Worm (Caenorhabditis elegans) whole organism, young adult: Measurements from ENCODE around the gene glt-4.

Source experiments
- C17E4.6 ChIP-seq: fragments of 200-800 bp; sonication (Bioruptor generic); IDR thresholded peaks from 2 replicates; pipeline ENCODE4 v1.3.6; 2022; ENCODE audit warnings: missing genetic modification reagents, missing genetic modification characterization, missing compliant biosample characterization
- D2030.7 ChIP-seq: fragments of 200-800 bp; sonication (Bioruptor generic); IDR thresholded peaks from 2 replicates; pipeline ENCODE4 v1.3.6; 2022; ENCODE audit warnings: missing genetic modification reagents, missing genetic modification characterization, missing compliant biosample characterization
- F57C9.4 ChIP-seq: sonication (generic microtip); optimal IDR thresholded peaks from 2 replicates; lab custom pipeline; 2017; ENCODE audit warnings: mild to moderate bottlenecking, missing genetic modification characterization, missing compliant biosample characterization
- K12H6.12 ChIP-seq: fragments of 200-800 bp; sonication (Bioruptor generic); optimal IDR thresholded peaks from 2 replicates; lab custom pipeline; 2018; ENCODE audit warnings: mild to moderate bottlenecking, missing genetic modification characterization, missing compliant biosample characterization
- T26A5.8 ChIP-seq: sonication (generic microtip); optimal IDR thresholded peaks from 2 replicates; lab custom pipeline; 2016; ENCODE audit warnings: missing genetic modification characterization, missing compliant biosample characterization
- Y53F4B.3 ChIP-seq: fragments of 200-800 bp; sonication (Bioruptor generic); IDR thresholded peaks from 2 replicates; pipeline ENCODE4 v1.3.6; 2022; ENCODE audit warnings: missing genetic modification reagents, missing genetic modification characterization, missing compliant biosample characterization
- attf-5 ChIP-seq: fragments of 200-800 bp; sonication (Bioruptor generic); optimal IDR thresholded peaks from 2 replicates; lab custom pipeline; 2018; ENCODE audit warnings: mild to moderate bottlenecking, missing genetic modification characterization, missing compliant biosample characterization
- attf-6 ChIP-seq: fragments of 200-800 bp; sonication (Bioruptor generic); IDR thresholded peaks from 2 replicates; pipeline ENCODE4 v1.3.6; 2022; ENCODE audit warnings: missing genetic modification reagents, missing genetic modification characterization, missing compliant biosample characterization
- bed-1 ChIP-seq: fragments of 200-800 bp; sonication (Bioruptor generic); IDR thresholded peaks from 2 replicates; pipeline ENCODE4 v1.3.6; 2022; ENCODE audit warnings: missing genetic modification reagents, missing genetic modification characterization, missing compliant biosample characterization
- ccch-3 ChIP-seq: fragments of 200-800 bp; sonication (Bioruptor generic); optimal IDR thresholded peaks from 2 replicates; lab custom pipeline; 2018; ENCODE audit warnings: mild to moderate bottlenecking, missing genetic modification characterization, missing compliant biosample characterization
- cebp-2 ChIP-seq: fragments of 200-800 bp; sonication (Bioruptor generic); IDR thresholded peaks from 2 replicates; pipeline ENCODE4 v1.3.6; 2022; ENCODE audit warnings: missing genetic modification characterization, missing compliant biosample characterization
- ceh-27 ChIP-seq: fragments of 200-800 bp; sonication (Bioruptor generic); optimal IDR thresholded peaks from 2 replicates; lab custom pipeline; 2018; ENCODE audit warnings: mild to moderate bottlenecking, missing genetic modification characterization, moderate library complexity, missing compliant biosample characterization
- ceh-40 ChIP-seq: fragments of 200-800 bp; sonication (Bioruptor generic); IDR thresholded peaks from 2 replicates; pipeline ENCODE4 v1.3.6; 2022; ENCODE audit warnings: missing genetic modification characterization, missing compliant biosample characterization
- ceh-79 ChIP-seq: sonication (generic microtip); optimal IDR thresholded peaks from 2 replicates; lab custom pipeline; 2017; ENCODE audit warnings: mild to moderate bottlenecking, missing genetic modification characterization, missing compliant biosample characterization
- die-1 ChIP-seq: sonication (generic microtip); optimal IDR thresholded peaks from 2 replicates; lab custom pipeline; 2016; ENCODE audit warnings: missing genotype, mild to moderate bottlenecking, missing genetic modification characterization, missing compliant biosample characterization
- dpl-1 ChIP-seq: fragments of 150-350 bp; optimal IDR thresholded peaks from 2 replicates; lab custom pipeline; 2014; ENCODE audit warnings: missing biosample characterization, missing genetic modification reagents, missing genetic modification characterization
- ets-4 ChIP-seq: fragments of 200-800 bp; sonication (Bioruptor generic); optimal IDR thresholded peaks from 2 replicates; lab custom pipeline; 2018; ENCODE audit warnings: mild to moderate bottlenecking, missing genetic modification characterization, missing compliant biosample characterization
- gei-17 ChIP-seq: fragments of 200-800 bp; sonication (Bioruptor generic); optimal IDR thresholded peaks from 2 replicates; lab custom pipeline; 2018; ENCODE audit warnings: mild to moderate bottlenecking, missing genetic modification characterization, missing compliant biosample characterization
- him-1 ChIP-seq: sonication (generic microtip); optimal IDR thresholded peaks from 2 replicates; lab custom pipeline; 2016; ENCODE audit warnings: missing genotype, missing genetic modification reagents, missing genetic modification characterization, missing compliant biosample characterization
- hlh-12 ChIP-seq: sonication (generic microtip); optimal IDR thresholded peaks from 2 replicates; lab custom pipeline; 2016; ENCODE audit warnings: missing genetic modification characterization, missing compliant biosample characterization
- hlh-26 ChIP-seq: fragments of 200-800 bp; sonication (Bioruptor generic); conservative IDR thresholded peaks from 2 replicates; pipeline ENCODE4 v1.3.6; 2022; ENCODE audit warnings: missing genetic modification reagents, missing genetic modification characterization, missing compliant biosample characterization
- hmg-20 ChIP-seq: fragments of 200-800 bp; sonication (Bioruptor generic); IDR thresholded peaks from 2 replicates; pipeline ENCODE4 v1.3.6; 2022; ENCODE audit warnings: missing genetic modification reagents, missing genetic modification characterization, missing compliant biosample characterization
- hsf-1 ChIP-seq: fragments of 200-800 bp; sonication (Bioruptor generic); IDR thresholded peaks from 2 replicates; pipeline ENCODE4 v1.3.6; 2022; ENCODE audit warnings: missing genetic modification reagents, missing genetic modification characterization, missing compliant biosample characterization
- let-526 ChIP-seq: fragments of 200-800 bp; sonication (Bioruptor generic); IDR thresholded peaks from 2 replicates; pipeline ENCODE4 v1.3.6; 2022; ENCODE audit warnings: missing genetic modification reagents, missing genetic modification characterization, missing compliant biosample characterization
- mes-4 ChIP-seq: sonication (generic microtip); optimal IDR thresholded peaks from 2 replicates; lab custom pipeline; 2016; ENCODE audit warnings: missing genotype, missing genetic modification characterization, missing compliant biosample characterization
- mxl-1 ChIP-seq: sonication (generic microtip); optimal IDR thresholded peaks from 2 replicates; lab custom pipeline; 2016; ENCODE audit warnings: missing genetic modification characterization, missing compliant biosample characterization
- nfya-1 ChIP-seq: sonication (generic microtip); optimal IDR thresholded peaks from 2 replicates; lab custom pipeline; 2017; ENCODE audit warnings: antibody characterized with exemption, missing compliant biosample characterization, missing genetic modification characterization, borderline replicate concordance; ENCODE audit not compliant: insufficient read depth
- nfyb-1 ChIP-seq: fragments of 200-800 bp; sonication (Bioruptor generic); IDR thresholded peaks from 2 replicates; pipeline ENCODE4 v1.3.6; 2022; ENCODE audit warnings: missing genetic modification reagents, missing genetic modification characterization, missing compliant biosample characterization
- nhr-120 ChIP-seq: fragments of 200-800 bp; sonication (Bioruptor generic); IDR thresholded peaks from 2 replicates; pipeline ENCODE4 v1.3.6; 2022; ENCODE audit warnings: missing genetic modification characterization, missing compliant biosample characterization
- pha-4 ChIP-seq: fragments of 150-350 bp; sonication (generic microtip); optimal IDR thresholded peaks from 2 replicates; lab custom pipeline; 2014; ENCODE audit warnings: missing biosample characterization, missing genetic modification reagents, missing genetic modification characterization
- rec-8 ChIP-seq, 2 experiments: sonication (generic microtip); optimal IDR thresholded peaks; 2 replicates each; lab custom pipeline; 2016; ENCODE audit warnings: mild to moderate bottlenecking in 2 of 2, missing genetic modification characterization in 2 of 2, missing genetic modification reagents in 2 of 2, missing genotype in 2 of 2, missing biosample characterization in 1 of 2, missing compliant biosample characterization in 1 of 2, moderate library complexity in 1 of 2
- rpc-1 ChIP-seq, 2 experiments: fragments of 150-350 bp in 1 of 2; sonication (generic microtip) in 1 of 2; optimal IDR thresholded peaks; 2 replicates each; lab custom pipeline; 2014 to 2018; ENCODE audit warnings: missing biosample characterization in 1 of 2, missing genetic modification characterization in 1 of 2, missing genetic modification reagents in 1 of 2, missing genotype in 1 of 2
- sdz-38 ChIP-seq: sonication (generic microtip); optimal IDR thresholded peaks from 2 replicates; lab custom pipeline; 2016; ENCODE audit warnings: missing genotype, missing genetic modification characterization, missing compliant biosample characterization
- snpc-1.1 ChIP-seq: sonication (generic microtip); optimal IDR thresholded peaks from 2 replicates; lab custom pipeline; 2017; ENCODE audit warnings: missing genetic modification characterization, mild to moderate bottlenecking, missing compliant biosample characterization, antibody characterized with exemption, moderate library complexity, missing genotype, missing genetic modification reagents; ENCODE audit not compliant: insufficient read depth
- somi-1 ChIP-seq: fragments of 200-800 bp; sonication (Bioruptor generic); optimal IDR thresholded peaks from 2 replicates; lab custom pipeline; 2018; ENCODE audit warnings: mild to moderate bottlenecking, missing genetic modification characterization, missing compliant biosample characterization
- sptf-2 ChIP-seq: fragments of 200-800 bp; sonication (Bioruptor generic); optimal IDR thresholded peaks from 2 replicates; lab custom pipeline; 2018; ENCODE audit warnings: mild to moderate bottlenecking, missing genetic modification characterization, missing compliant biosample characterization
- tbp1 ChIP-seq: fragments of 200-800 bp; sonication (Bioruptor generic); optimal IDR thresholded peaks from 2 replicates; lab custom pipeline; 2018; ENCODE audit warnings: mild to moderate bottlenecking, missing genetic modification characterization, missing compliant biosample characterization
- tlf-1 ChIP-seq: fragments of 200-800 bp; sonication (Bioruptor generic); optimal IDR thresholded peaks from 2 replicates; lab custom pipeline; 2018; ENCODE audit warnings: mild to moderate bottlenecking, missing genetic modification characterization, missing compliant biosample characterization
- unc-130 ChIP-seq: sonication (generic microtip); optimal IDR thresholded peaks from 2 replicates; lab custom pipeline; 2016; ENCODE audit warnings: missing genetic modification reagents, missing genetic modification characterization, missing compliant biosample characterization
- xnd-1 ChIP-seq: sonication (generic microtip); optimal IDR thresholded peaks from 2 replicates; lab custom pipeline; 2016; ENCODE audit warnings: missing genotype, missing genetic modification reagents, missing genetic modification characterization, missing compliant biosample characterization
- zim-3 ChIP-seq: sonication (generic microtip); optimal IDR thresholded peaks from 2 replicates; lab custom pipeline; 2017; ENCODE audit warnings: mild to moderate bottlenecking, missing genetic modification characterization, moderate library complexity, missing compliant biosample characterization
- ztf-18 ChIP-seq: sonication (generic microtip); optimal IDR thresholded peaks from 2 replicates; lab custom pipeline; 2016; ENCODE audit warnings: missing genotype, mild to moderate bottlenecking, missing genetic modification characterization, missing compliant biosample characterization
- ztf-26 ChIP-seq: sonication (generic microtip); optimal IDR thresholded peaks from 2 replicates; lab custom pipeline; 2017; ENCODE audit warnings: missing genetic modification characterization, missing compliant biosample characterization

glt-4 gene

DNA sequence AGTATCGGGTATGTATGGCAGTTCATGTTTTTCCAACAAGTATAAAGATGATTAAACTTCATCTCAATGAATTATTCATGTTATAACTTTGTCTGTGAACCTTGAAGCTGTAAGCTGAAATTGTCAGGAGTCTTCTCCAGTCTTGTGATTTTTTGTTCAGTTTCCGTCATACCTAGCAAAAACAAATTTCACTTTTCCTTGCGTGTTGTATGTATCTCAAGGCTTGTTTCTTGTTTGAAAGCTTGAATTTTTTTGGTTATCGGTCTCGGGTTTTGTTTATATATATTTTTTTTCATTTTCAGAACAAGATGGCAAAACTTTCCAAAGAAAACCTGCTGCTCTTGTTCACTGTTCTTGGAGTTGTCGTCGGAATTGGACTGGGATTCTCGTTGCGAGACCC is at the start of gene glt-4:
Gene glt-4 (plus strand): TSS at position 301 of the 400 bp plus-strand sequence.
- TF ChIP-seq Y53F4B.3 (GFP tag; lab: Robert Waterston, UW): no peak
- TF ChIP-seq die-1: no peak
- TF ChIP-seq mxl-1 (tag; lab: Kevin White, UChicago): no peak
- TF ChIP-seq mes-4 (tag; lab: Kevin White, UChicago): no peak
- TF ChIP-seq him-1 (tag; lab: Kevin White, UChicago): no peak
- TF ChIP-seq gei-17 (GFP tag; lab: Kevin White, UChicago): no peak
- no peak for TF ChIP-seq ceh-27 (GFP tag; lab: Kevin White, UChicago)
- no peak for TF ChIP-seq tbp1 (GFP tag; lab: Kevin White, UChicago)
- no peak for TF ChIP-seq attf-5 (GFP tag; lab: Kevin White, UChicago)
- TF ChIP-seq let-526 (GFP tag; lab: Robert Waterston, UW): no peak
- TF ChIP-seq D2030.7 (GFP tag; lab: Robert Waterston, UW): no peak
- TF ChIP-seq zim-3 (tag; lab: Kevin White, UChicago): no peak
- no peak for TF ChIP-seq hlh-26 (GFP tag; lab: Robert Waterston, UW)
- no peak for TF ChIP-seq bed-1 (GFP tag; lab: Robert Waterston, UW)
- no peak for TF ChIP-seq attf-6 (GFP tag; lab: Robert Waterston, UW)
- no peak for TF ChIP-seq snpc-1.1 (tag; lab: Kevin White, UChicago)
- TF ChIP-seq somi-1 (GFP tag; lab: Kevin White, UChicago): no peak

DNA sequence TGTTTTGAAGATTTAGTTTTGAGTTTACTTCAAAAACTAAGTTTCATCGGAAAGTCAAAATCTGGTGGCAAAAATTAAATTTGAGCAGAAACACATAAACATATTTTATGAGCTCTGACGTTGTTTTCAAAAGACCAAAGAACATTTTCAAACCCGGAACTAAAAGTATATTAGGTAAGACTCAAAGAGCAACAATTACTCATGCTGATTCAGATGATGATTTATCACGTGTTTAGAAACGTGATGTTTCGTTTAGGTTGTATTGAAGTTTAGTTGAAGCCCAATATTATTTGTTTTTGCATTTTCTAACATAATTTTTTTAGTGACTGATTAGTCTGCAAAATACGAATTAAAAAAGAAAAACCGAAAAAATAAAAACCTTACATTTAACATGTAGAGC is 49.5 kb upstream of the glt-4 start:
- TF ChIP-seq sptf-2 (GFP tag; lab: Kevin White, UChicago) (no peak), ceh-79 (tag; lab: Kevin White, UChicago) (no peak), ztf-18 (tag; lab: Kevin White, UChicago) (no peak), nfya-1 (tag; lab: Kevin White, UChicago) (no peak), T26A5.8 (no peak), K12H6.12 (tag; lab: Kevin White, UChicago) (no peak), unc-130 (GFP tag; lab: Kevin White, UChicago) (no peak), hlh-26 (GFP tag; lab: Robert Waterston, UW) (no peak), C17E4.6 (GFP tag; lab: Robert Waterston, UW) (no peak)

DNA sequence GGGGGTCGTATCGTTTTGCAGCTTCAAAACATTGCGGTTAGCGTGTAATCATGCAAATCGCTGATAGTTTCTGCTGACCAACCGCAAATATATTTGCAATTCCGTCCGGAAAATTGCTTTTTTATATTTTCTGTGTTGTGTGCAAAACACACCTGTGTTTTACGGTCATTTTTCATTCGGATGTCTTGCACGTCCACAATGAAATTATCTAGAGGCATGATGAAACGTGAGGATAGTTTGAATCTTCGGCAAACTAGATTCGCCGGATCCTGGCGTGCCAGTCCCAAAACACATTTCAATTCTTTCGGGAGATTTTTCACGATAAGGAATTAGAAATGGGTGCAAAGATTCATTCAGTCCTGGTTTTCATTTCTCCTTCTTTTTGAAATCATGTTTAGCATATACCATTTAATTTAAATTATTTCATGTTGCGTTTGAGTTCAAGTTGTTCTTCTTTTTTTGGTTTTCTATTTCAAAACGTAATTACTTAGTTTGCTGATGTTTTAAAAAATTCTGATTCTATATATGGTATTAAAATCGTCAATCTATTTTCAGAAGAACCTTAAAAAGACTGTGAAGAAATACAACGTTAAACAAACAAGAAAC is 48.1 kb upstream of the glt-4 start, which contains the start of gene C03B1.5:
Gene C03B1.5 (plus strand): TSS at position 556 of the 606 bp plus-strand sequence.
- no peak for TF ChIP-seq sdz-38
- TF ChIP-seq hlh-12 (tag; lab: Kevin White, UChicago): no peak
- no peak for TF ChIP-seq hmg-20
- no peak for TF ChIP-seq hsf-1 (GFP tag; lab: Robert Waterston, UW)
- no peak for TF ChIP-seq dpl-1 (GFP tag; lab: Kevin White, UChicago)
- TF ChIP-seq rec-8 (tag; optimal IDR thresholded peaks at IDR 0.05; lab: Kevin White, UChicago): no peak
- TF ChIP-seq cebp-2 (GFP tag; lab: Robert Waterston, UW): no peak
- no peak for TF ChIP-seq attf-5 (GFP tag; lab: Kevin White, UChicago)
- no peak for TF ChIP-seq ets-4 (GFP tag; lab: Kevin White, UChicago)
- no peak for TF ChIP-seq F57C9.4 (tag; lab: Kevin White, UChicago)
- TF ChIP-seq ceh-40 (GFP tag; lab: Robert Waterston, UW): no peak
- no peak for TF ChIP-seq tlf-1 (GFP tag; lab: Kevin White, UChicago)
- TF ChIP-seq nfyb-1: no peak
- TF ChIP-seq xnd-1: no peak
- no peak for TF ChIP-seq rpc-1 (optimal IDR thresholded peaks at IDR 0.05; lab: Kevin White, UChicago)
- no peak for TF ChIP-seq rpc-1 (tag; optimal IDR thresholded peaks at IDR 0.05; lab: Kevin White, UChicago)
- TF ChIP-seq nhr-120 (GFP tag; lab: Robert Waterston, UW): no peak
- no peak for TF ChIP-seq let-526 (GFP tag; lab: Robert Waterston, UW)
- TF ChIP-seq pha-4 (tag; lab: Kevin White, UChicago): no peak
- no peak for TF ChIP-seq ccch-3
- no peak for TF ChIP-seq ztf-26 (tag; lab: Kevin White, UChicago)
- TF ChIP-seq, all 124 proteins: peak for 0
